Fruit fly (Drosophila melanogaster): ENCODE measurements around the gene CG11068.

Gene CG11068

DNA sequence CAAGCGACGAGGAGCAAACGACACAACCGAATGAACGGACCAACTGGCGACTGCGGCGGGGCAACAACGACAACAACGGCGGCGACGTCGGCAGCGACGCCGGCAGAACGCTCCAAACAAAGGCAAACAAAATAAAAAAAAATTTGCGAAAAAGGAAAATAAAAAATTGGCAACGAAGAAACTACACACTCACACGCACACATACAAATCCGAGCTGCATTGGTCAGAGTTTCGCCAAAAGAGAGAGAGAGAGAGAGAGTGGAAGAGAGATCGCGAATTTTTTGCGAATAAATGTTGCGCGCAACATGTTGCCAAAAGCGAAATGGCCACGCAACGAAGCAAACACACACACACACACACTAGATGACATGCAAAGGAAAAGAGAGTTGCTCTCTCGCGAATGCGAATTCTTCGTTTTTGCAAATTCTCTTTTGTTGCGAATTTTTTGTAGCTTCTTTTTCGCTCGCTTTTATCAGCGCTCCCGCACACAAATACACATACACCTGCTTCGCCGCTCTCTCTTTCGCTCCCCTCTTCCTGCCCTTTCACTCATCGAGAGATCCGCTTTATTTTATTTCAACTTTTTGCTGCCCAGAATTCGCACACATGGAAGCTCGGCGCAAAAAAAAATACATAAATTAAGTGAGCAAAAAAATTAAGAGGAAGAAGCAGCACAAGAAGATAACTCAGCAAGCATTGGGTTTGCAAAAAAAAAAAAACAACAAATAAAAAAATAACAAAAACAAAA is 35.6 kb downstream of the CG11068 start, which contains the start of gene mamo (continued):
- TF ChIP-seq Hr4 (GFP tag; optimal IDR thresholded peaks at IDR 0.05) (peak; percentile 39), pdm3 (GFP tag; optimal IDR thresholded peaks at IDR 0.05) (peak; percentile 83), CG31627 (GFP tag; optimal IDR thresholded peaks at IDR 0.05) (peak; percentile 32), CG8319 (GFP tag; optimal IDR thresholded peaks at IDR 0.05) (peak; percentile 44), achi (GFP tag; optimal IDR thresholded peaks at IDR 0.05) (peak; percentile 81), CG3032 (tag; optimal IDR thresholded peaks at IDR 0.05) (peak; percentile 93), CG8632 (GFP tag; optimal IDR thresholded peaks at IDR 0.05) (peak; percentile 79), Blimp-1 (GFP tag; optimal IDR thresholded peaks at IDR 0.05) (peak; percentile 78), CG3919 (GFP tag; optimal IDR thresholded peaks at IDR 0.05) (peak; percentile 75), spab (GFP tag; optimal IDR thresholded peaks at IDR 0.05) (peak; percentile 95), Ets96B (tag; optimal IDR thresholded peaks at IDR 0.05) (peak; percentile 92), Eip78C (GFP tag) (peak; percentile 89), CG11902 (GFP tag; optimal IDR thresholded peaks at IDR 0.05) (no peak), CG34406 (GFP tag; optimal IDR thresholded peaks at IDR 0.05) (peak; percentile 78), CG7368 (GFP tag; optimal IDR thresholded peaks at IDR 0.05) (peak; percentile 75), net (GFP tag; optimal IDR thresholded peaks at IDR 0.05) (peak; percentile 90), Sox102F (GFP tag; optimal IDR thresholded peaks at IDR 0.05) (peak; percentile 85), OdsH (GFP tag; optimal IDR thresholded peaks at IDR 0.05) (peak; percentile 67), Smox (GFP tag; optimal IDR thresholded peaks at IDR 0.05) (peak; percentile 67), topi (GFP tag; optimal IDR thresholded peaks at IDR 0.05) (peak; percentile 68), salr (GFP tag; optimal IDR thresholded peaks at IDR 0.05) (peak; percentile 88 to 90), CG15336 (GFP tag; IDR thresholded peaks at IDR 0.05) (peak; percentile 93), CG6163 (GFP tag; IDR thresholded peaks at IDR 0.05) (peak; percentile 98), cyc (GFP tag; optimal IDR thresholded peaks at IDR 0.05) (peak; percentile 15)

dm6 chrX:13993144-13993700 is 38.2 kb downstream of the CG11068 start:
- TF ChIP-seq dsx (GFP tag; optimal IDR thresholded peaks at IDR 0.05; ENCODE audit: poor library complexity, severe bottlenecking) (peak; percentile 82), spab (GFP tag; optimal IDR thresholded peaks at IDR 0.05) (peak; percentile 82), Met (GFP tag; optimal IDR thresholded peaks at IDR 0.05) (peak; percentile 16), net (GFP tag; optimal IDR thresholded peaks at IDR 0.05) (peak; percentile 68), CG4318 (GFP tag; optimal IDR thresholded peaks at IDR 0.05) (no peak), Sox14 (GFP tag; optimal IDR thresholded peaks at IDR 0.05) (no peak), salr (GFP tag; optimal IDR thresholded peaks at IDR 0.05) (peak; percentile 56 to 68), CG10669 (GFP tag; optimal IDR thresholded peaks at IDR 0.05) (peak; percentile 79), cyc (GFP tag; optimal IDR thresholded peaks at IDR 0.05) (no peak), fd59A (GFP tag; optimal IDR thresholded peaks at IDR 0.05) (peak; percentile 55), CG16779 (tag; optimal IDR thresholded peaks at IDR 0.05) (peak; percentile 88), Eip78C (GFP tag) (peak; percentile 13), CG6276 (GFP tag; optimal IDR thresholded peaks at IDR 0.05) (peak; percentile 80), CG3032 (tag; optimal IDR thresholded peaks at IDR 0.05) (peak; percentile 82), CG3919 (GFP tag; optimal IDR thresholded peaks at IDR 0.05) (peak; percentile 51), Hr39 (GFP tag; optimal IDR thresholded peaks at IDR 0.05) (no peak), Gug (GFP tag; IDR thresholded peaks at IDR 0.05) (peak; percentile 31; the same call in 1 of the 2 replicates), CG15336 (GFP tag; IDR thresholded peaks at IDR 0.05) (peak; percentile 62), CG9139 (GFP tag; optimal IDR thresholded peaks at IDR 0.05) (peak; percentile 90), Sox15 (GFP tag; optimal IDR thresholded peaks at IDR 0.05) (no peak), Ets21C (GFP tag; optimal IDR thresholded peaks at IDR 0.05) (no peak), achi (GFP tag; optimal IDR thresholded peaks at IDR 0.05) (peak; percentile 53), CG8632 (GFP tag; optimal IDR thresholded peaks at IDR 0.05) (peak; percentile 43), CG32006 (GFP tag; optimal IDR thresholded peaks at IDR 0.05) (peak; percentile 44), topi (GFP tag; optimal IDR thresholded peaks at IDR 0.05) (peak; percentile 4), Hr4 (GFP tag; optimal IDR thresholded peaks at IDR 0.05) (no peak), CG1621 (tag; optimal IDR thresholded peaks at IDR 0.05) (peak; percentile 87), vri (GFP tag; optimal IDR thresholded peaks at IDR 0.05) (peak; percentile 39), Eip93F (GFP tag; optimal IDR thresholded peaks at IDR 0.05) (no peak), Blimp-1 (GFP tag; optimal IDR thresholded peaks at IDR 0.05) (peak; percentile 11), CG6854 (GFP tag; optimal IDR thresholded peaks at IDR 0.05) (peak; percentile 82), CG8319 (GFP tag; optimal IDR thresholded peaks at IDR 0.05) (no peak), Ets96B (tag; optimal IDR thresholded peaks at IDR 0.05) (peak; percentile 76), pdm3 (GFP tag; optimal IDR thresholded peaks at IDR 0.05) (peak; percentile 20), CG11762 (GFP tag; optimal IDR thresholded peaks at IDR 0.05; ENCODE audit: insufficient read depth) (peak; percentile 15), fd85E (GFP tag; optimal IDR thresholded peaks at IDR 0.05) (no peak), Sox102F (GFP tag; optimal IDR thresholded peaks at IDR 0.05) (peak; percentile 27), CG11902 (GFP tag; optimal IDR thresholded peaks at IDR 0.05) (no peak), CG6163 (GFP tag; IDR thresholded peaks at IDR 0.05) (peak; percentile 95)
